Worm (Caenorhabditis elegans) whole organism, L4 larva: ENCODE data around the gene mlh-1.

Source experiments
- F49E8.2 ChIP-seq: sonication (generic microtip); optimal IDR thresholded peaks from 2 replicates; lab custom pipeline; 2016; ENCODE audit warnings: missing compliant biosample characterization, mild to moderate bottlenecking, missing genetic modification characterization, borderline replicate concordance
- dpl-1 ChIP-seq: fragments of 150-350 bp; optimal IDR thresholded peaks from 2 replicates; lab custom pipeline; 2014; ENCODE audit warnings: missing biosample characterization, missing genetic modification reagents, missing genetic modification characterization
- hlh-11 ChIP-seq: fragments of 200-800 bp; sonication (Bioruptor generic); optimal IDR thresholded peaks from 2 replicates; lab custom pipeline; 2018; ENCODE audit warnings: mild to moderate bottlenecking, missing genetic modification characterization, missing compliant biosample characterization
- nhr-11 ChIP-seq: fragments of 150-350 bp; optimal IDR thresholded peaks from 2 replicates; lab custom pipeline; 2014; ENCODE audit warnings: missing biosample characterization, missing genetic modification characterization
- nhr-237 ChIP-seq: sonication (generic microtip); optimal IDR thresholded peaks from 2 replicates; lab custom pipeline; 2017; ENCODE audit warnings: missing biosample characterization, missing genetic modification characterization
- nhr-28 ChIP-seq: fragments of 150-350 bp; optimal IDR thresholded peaks from 2 replicates; lab custom pipeline; 2014; ENCODE audit warnings: missing biosample characterization, missing genetic modification characterization
- nhr-77 ChIP-seq: fragments of 150-350 bp; optimal IDR thresholded peaks from 2 replicates; lab custom pipeline; 2014; ENCODE audit warnings: missing biosample characterization, missing genetic modification characterization
- skn-1 ChIP-seq: fragments of 150-350 bp; optimal IDR thresholded peaks from 2 replicates; lab custom pipeline; 2014; ENCODE audit warnings: missing biosample characterization, missing genetic modification characterization
- tra-1 ChIP-seq: fragments of 200-800 bp; sonication (Bioruptor generic); IDR thresholded peaks from 2 replicates; pipeline ENCODE4 v1.3.6; 2022; ENCODE audit warnings: missing genetic modification reagents, missing genetic modification characterization, missing compliant biosample characterization

- TF ChIP-seq nhr-237 (no peak), hlh-11 (tag; lab: Kevin White, UChicago) (no peak), dpl-1 (GFP tag; lab: Kevin White, UChicago) (no peak), nhr-77 (no peak), tra-1 (GFP tag; lab: Robert Waterston, UW) (no peak), nhr-28 (tag; lab: Kevin White, UChicago) (no peak), F49E8.2 (no peak), nhr-11 (no peak), skn-1 (no peak)
Measured at ce11 chrIII:13503379-13503778, 11.0 kb downstream of the mlh-1 start, which contains the start of gene T28A8.4.
